Fruit fly (Drosophila melanogaster): ENCODE data around the gene CG15473.

- no peak for TF ChIP-seq CG8632 (GFP tag; optimal IDR thresholded peaks at IDR 0.05)
- TF ChIP-seq CG6854 (GFP tag; optimal IDR thresholded peaks at IDR 0.05) = no peak
- no peak for TF ChIP-seq dac (GFP tag; optimal IDR thresholded peaks at IDR 0.05)
These were observed 3.6 kb upstream of the CG15473 start for dm6 chrX:4657896-4658295.
